Worm (Caenorhabditis elegans) whole organism, L2 larva: ENCODE results near the gene pmk-3.
A peak's percentile ranks its signal among the peaks of the same experiment; 100 is the strongest.

ENCODE experiments used
- C34F6.9 ChIP-seq: fragments of 150-350 bp; optimal IDR thresholded peaks from 2 replicates; lab custom pipeline; 2014; ENCODE audit warnings: missing biosample characterization, missing genetic modification characterization
- F13H6.1 ChIP-seq: sonication (generic microtip); optimal IDR thresholded peaks from 2 replicates; lab custom pipeline; 2016; ENCODE audit warnings: missing genetic modification characterization, missing compliant biosample characterization
- R02D3.7 ChIP-seq: fragments of 150-350 bp; optimal IDR thresholded peaks from 2 replicates; lab custom pipeline; 2014; ENCODE audit warnings: missing biosample characterization, missing genetic modification characterization
- ZK546.5 ChIP-seq: sonication (generic microtip); optimal IDR thresholded peaks from 2 replicates; lab custom pipeline; 2017; ENCODE audit warnings: missing biosample characterization, missing genetic modification characterization
- alr-1 ChIP-seq: fragments of 150-350 bp; optimal IDR thresholded peaks from 2 replicates; lab custom pipeline; 2014; ENCODE audit warnings: missing biosample characterization, missing genetic modification characterization
- ama-1 ChIP-seq: fragments of 150-350 bp; optimal IDR thresholded peaks from 2 replicates; lab custom pipeline; 2018; ENCODE audit warnings: inconsistent platforms
- ceh-16 ChIP-seq: fragments of 150-350 bp; optimal IDR thresholded peaks from 2 replicates; lab custom pipeline; 2014; ENCODE audit warnings: missing biosample characterization, missing genetic modification characterization
- ceh-82 ChIP-seq: fragments of 150-350 bp; optimal IDR thresholded peaks from 2 replicates; lab custom pipeline; 2014; ENCODE audit warnings: missing biosample characterization, missing genetic modification characterization
- crh-2 ChIP-seq: sonication (generic microtip); optimal IDR thresholded peaks from 2 replicates; lab custom pipeline; 2017; ENCODE audit warnings: missing biosample characterization, missing genetic modification characterization
- elt-3 ChIP-seq: sonication (generic microtip); optimal IDR thresholded peaks from 2 replicates; lab custom pipeline; 2017; ENCODE audit warnings: missing biosample characterization, missing genetic modification characterization
- fos-1 ChIP-seq: fragments of 150-350 bp; optimal IDR thresholded peaks from 2 replicates; lab custom pipeline; 2014; ENCODE audit warnings: missing biosample characterization, missing genetic modification characterization
- lin-13 ChIP-seq: fragments of 150-350 bp; optimal IDR thresholded peaks from 2 replicates; lab custom pipeline; 2014; ENCODE audit warnings: missing biosample characterization, missing genetic modification reagents, missing genetic modification characterization
- lsy-2 ChIP-seq, 2 experiments: fragments of 150-350 bp in 1 of 2; sonication (generic microtip) in 1 of 2; optimal IDR thresholded peaks; 2 replicates each; lab custom pipeline; 2014 to 2017; ENCODE audit warnings: missing biosample characterization in 2 of 2, missing genetic modification characterization in 2 of 2
- mab-5 ChIP-seq: fragments of 150-350 bp; optimal IDR thresholded peaks from 2 replicates; lab custom pipeline; 2014; ENCODE audit warnings: missing biosample characterization, missing genetic modification characterization
- mbf-1 ChIP-seq: sonication (generic microtip); optimal IDR thresholded peaks from 2 replicates; lab custom pipeline; 2017; ENCODE audit warnings: missing biosample characterization, missing genetic modification characterization
- mdl-1 ChIP-seq, 2 experiments: fragments of 150-350 bp in 1 of 2; sonication (generic microtip) in 1 of 2; optimal IDR thresholded peaks; 2 replicates each; lab custom pipeline; 2017; ENCODE audit warnings: missing biosample characterization in 2 of 2, missing genetic modification characterization in 2 of 2
- nhr-10 ChIP-seq: sonication (generic microtip); optimal IDR thresholded peaks from 2 replicates; lab custom pipeline; 2017; ENCODE audit warnings: missing biosample characterization, missing genetic modification characterization
- nhr-11 ChIP-seq: fragments of 150-350 bp; optimal IDR thresholded peaks from 2 replicates; lab custom pipeline; 2014; ENCODE audit warnings: missing biosample characterization, missing genetic modification characterization
- nhr-129 ChIP-seq: fragments of 150-350 bp; optimal IDR thresholded peaks from 2 replicates; lab custom pipeline; 2014; ENCODE audit warnings: missing biosample characterization, missing genetic modification characterization
- nhr-23 ChIP-seq: fragments of 150-350 bp; optimal IDR thresholded peaks from 2 replicates; lab custom pipeline; 2014; ENCODE audit warnings: missing biosample characterization, missing genetic modification reagents, missing genetic modification characterization
- nhr-237 ChIP-seq: fragments of 150-350 bp; optimal IDR thresholded peaks from 2 replicates; lab custom pipeline; 2014; ENCODE audit warnings: missing biosample characterization, missing genetic modification characterization
- nhr-25 ChIP-seq: fragments of 150-350 bp; sonication (generic microtip); optimal IDR thresholded peaks from 3 replicates; lab custom pipeline; 2014; ENCODE audit warnings: missing biosample characterization, missing genetic modification characterization
- nhr-6 ChIP-seq: fragments of 150-350 bp; optimal IDR thresholded peaks from 2 replicates; lab custom pipeline; 2014; ENCODE audit warnings: missing biosample characterization, missing genetic modification characterization
- nhr-77 ChIP-seq: fragments of 150-350 bp; optimal IDR thresholded peaks from 2 replicates; lab custom pipeline; 2014; ENCODE audit warnings: missing biosample characterization, missing genetic modification characterization
- peb-1 ChIP-seq: fragments of 150-350 bp; optimal IDR thresholded peaks from 2 replicates; lab custom pipeline; 2014; ENCODE audit warnings: missing biosample characterization, missing genetic modification characterization
- sem-4 ChIP-seq: fragments of 150-350 bp; optimal IDR thresholded peaks from 2 replicates; lab custom pipeline; 2014; ENCODE audit warnings: missing biosample characterization, missing genetic modification reagents, missing genetic modification characterization
- skn-1 ChIP-seq: sonication (generic microtip); optimal IDR thresholded peaks from 2 replicates; lab custom pipeline; 2017; ENCODE audit warnings: missing biosample characterization, missing genetic modification characterization
- sma-9 ChIP-seq, 2 experiments: fragments of 150-350 bp in 1 of 2; sonication (generic microtip) in 1 of 2; optimal IDR thresholded peaks; 2 replicates each; lab custom pipeline; 2014 to 2016; ENCODE audit warnings: missing genetic modification characterization in 2 of 2, mild to moderate bottlenecking in 1 of 2, missing biosample characterization in 1 of 2, missing compliant biosample characterization in 1 of 2, missing genetic modification reagents in 1 of 2, moderate library complexity in 1 of 2
- snpc-4 ChIP-seq: fragments of 150-350 bp; optimal IDR thresholded peaks from 2 replicates; lab custom pipeline; 2014; ENCODE audit warnings: missing biosample characterization, missing genetic modification characterization
- zag-1 ChIP-seq: fragments of 150-350 bp; optimal IDR thresholded peaks from 2 replicates; lab custom pipeline; 2014; ENCODE audit warnings: missing biosample characterization, missing genetic modification characterization
- ztf-11 ChIP-seq: sonication (generic microtip); optimal IDR thresholded peaks from 2 replicates; lab custom pipeline; 2017; ENCODE audit warnings: missing biosample characterization, missing genetic modification characterization

Gene pmk-3

ce11 chrIV:8161774-8162173, 22.8 kb downstream of the pmk-3 start:
- TF ChIP-seq fos-1 (tag; lab: Kevin White, UChicago) (peak; percentile 52), F13H6.1 (tag; lab: Kevin White, UChicago) (no peak)

DNA sequence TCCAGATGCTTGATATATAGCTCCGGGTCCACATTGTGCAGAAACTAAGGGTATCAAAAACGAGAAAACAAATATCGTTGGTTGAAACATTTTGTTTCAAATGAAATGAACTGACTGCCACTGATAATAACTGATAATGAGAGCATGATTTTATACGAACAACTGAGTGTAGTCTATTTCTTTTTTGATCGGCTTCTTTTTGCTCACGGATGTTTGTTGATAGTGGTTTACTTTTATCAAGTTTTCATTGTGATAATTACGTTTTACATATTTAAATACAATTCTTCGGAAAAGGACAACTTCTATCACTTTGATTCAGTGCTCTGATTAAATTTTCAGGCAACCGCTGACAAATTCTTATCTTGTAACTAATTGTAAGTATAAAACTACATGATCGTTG, 24.7 kb downstream of the pmk-3 start, which contains the start of gene clec-51:
clec-51 (minus strand) TSS at position 114 of the 400 bp plus-strand sequence.
- TF ChIP-seq mbf-1 (tag; lab: Kevin White, UChicago) (no peak), elt-3 (tag; lab: Kevin White, UChicago) (no peak), fos-1 (tag; lab: Kevin White, UChicago) (peak; percentile 63), lin-13 (no peak), sma-9 (GFP tag; optimal IDR thresholded peaks at IDR 0.05; lab: Kevin White, UChicago) (peak; percentile 26), sma-9 (tag; optimal IDR thresholded peaks at IDR 0.05; lab: Kevin White, UChicago) (no peak), skn-1 (tag; lab: Kevin White, UChicago) (peak; percentile 2)

DNA sequence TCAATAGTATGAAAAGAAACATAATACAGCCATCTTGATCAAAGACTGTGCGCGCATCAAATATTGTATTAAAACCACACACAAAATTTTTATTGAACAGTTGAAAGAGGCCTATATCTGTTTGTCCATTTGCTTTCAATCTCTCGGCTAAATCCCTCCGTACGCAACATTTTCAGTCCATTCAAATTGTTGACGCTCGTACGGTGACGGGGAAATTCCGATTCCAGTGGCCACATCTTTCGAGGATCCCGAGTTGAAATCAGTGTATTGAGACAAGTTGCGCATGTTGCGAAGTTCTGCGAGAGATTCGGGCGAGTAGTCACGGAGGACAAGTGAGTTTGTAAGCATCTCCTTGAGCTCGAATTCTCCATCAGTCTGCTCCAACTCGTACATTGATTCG, 25.5 kb downstream of the pmk-3 start:
- no peak for TF ChIP-seq nhr-6 (tag; lab: Kevin White, UChicago)
- no peak for TF ChIP-seq R02D3.7 (tag; lab: Kevin White, UChicago)
- no peak for TF ChIP-seq nhr-25 (tag; lab: Kevin White, UChicago)
- TF ChIP-seq ceh-16, result no peak
- no peak for TF ChIP-seq mdl-1 (tag; optimal IDR thresholded peaks at IDR 0.05; lab: Kevin White, UChicago)
- TF ChIP-seq fos-1 (tag; lab: Kevin White, UChicago), result no peak
- no peak for TF ChIP-seq sma-9 (GFP tag; optimal IDR thresholded peaks at IDR 0.05; lab: Kevin White, UChicago)
- no peak for TF ChIP-seq sma-9 (tag; optimal IDR thresholded peaks at IDR 0.05; lab: Kevin White, UChicago)
- TF ChIP-seq nhr-23, result no peak
- TF ChIP-seq ceh-82 (tag; lab: Kevin White, UChicago), result no peak
- no peak for TF ChIP-seq nhr-77 (tag; lab: Kevin White, UChicago)

DNA sequence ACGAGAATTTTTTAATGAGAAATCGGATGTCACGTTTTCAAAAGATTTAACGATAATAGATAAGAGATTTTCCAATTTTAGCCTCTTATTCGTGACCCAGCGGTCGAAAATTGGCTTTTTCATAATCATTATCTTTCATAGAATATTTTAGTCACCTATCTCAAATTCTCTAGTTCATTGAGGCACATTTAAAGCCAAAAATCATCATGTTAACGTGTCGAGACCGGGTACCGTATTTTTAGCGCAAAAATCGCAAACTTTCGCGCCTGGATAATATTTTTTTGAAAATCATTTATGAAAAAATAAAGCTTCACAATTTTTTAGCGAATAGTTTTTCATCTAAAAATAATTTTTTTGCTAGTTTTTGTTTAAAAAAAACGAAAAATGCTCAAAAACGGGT, 26.9 kb downstream of the pmk-3 start, which contains the start of gene B0218.7:
B0218.7 (minus strand) TSS at position 101 of the 400 bp plus-strand sequence.
- TF ChIP-seq sma-9 (GFP tag; optimal IDR thresholded peaks at IDR 0.05; lab: Kevin White, UChicago), result no peak
- TF ChIP-seq sma-9 (tag; optimal IDR thresholded peaks at IDR 0.05; lab: Kevin White, UChicago), result no peak
- no peak for TF ChIP-seq ZK546.5 (tag; lab: Kevin White, UChicago)
- TF ChIP-seq lsy-2 (tag; optimal IDR thresholded peaks at IDR 0.05; lab: Kevin White, UChicago), result no peak
- no peak for TF ChIP-seq ztf-11 (tag; lab: Kevin White, UChicago)
- no peak for TF ChIP-seq C34F6.9 (tag; lab: Kevin White, UChicago)
- no peak for TF ChIP-seq lin-13
- TF ChIP-seq zag-1 (tag; lab: Kevin White, UChicago), result no peak
- no peak for TF ChIP-seq alr-1 (tag; lab: Kevin White, UChicago)
- no peak for TF ChIP-seq peb-1
- TF ChIP-seq mab-5 (tag; lab: Kevin White, UChicago), result no peak
- TF ChIP-seq ama-1 (lab: Kevin White, UChicago), result no peak
- no peak for TF ChIP-seq nhr-23
- no peak for TF ChIP-seq nhr-129
- TF ChIP-seq nhr-11 (tag; lab: Kevin White, UChicago), result no peak
- no peak for TF ChIP-seq snpc-4 (tag; lab: Kevin White, UChicago)
- TF ChIP-seq ceh-16, result no peak

DNA sequence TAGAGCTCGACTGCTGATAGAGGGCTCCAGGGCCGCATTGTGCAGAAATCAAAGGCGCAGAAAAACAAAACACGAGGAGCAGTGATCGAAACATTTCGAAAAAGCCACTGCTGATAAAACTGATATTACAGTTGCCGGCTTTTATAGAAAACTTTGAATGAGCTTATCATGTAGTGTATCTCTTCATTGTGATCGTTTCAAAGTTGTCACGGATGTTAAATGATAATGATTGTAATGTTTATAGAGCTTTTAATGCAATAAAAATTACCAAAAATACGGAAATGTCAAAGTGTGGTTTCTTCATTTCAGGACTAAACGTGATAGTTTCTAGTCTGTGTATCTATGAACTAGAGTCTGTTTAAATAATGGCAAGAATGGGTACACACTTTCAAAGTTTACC, 29.6 kb downstream of the pmk-3 start, which contains the start of gene clec-52:
clec-52 (minus strand) TSS at position 101 of the 400 bp plus-strand sequence.
- TF ChIP-seq mab-5 (tag; lab: Kevin White, UChicago) (no peak), R02D3.7 (tag; lab: Kevin White, UChicago) (no peak), lsy-2 (tag; optimal IDR thresholded peaks at IDR 0.05; lab: Kevin White, UChicago) (no peak), sem-4 (tag; lab: Kevin White, UChicago) (no peak)

DNA sequence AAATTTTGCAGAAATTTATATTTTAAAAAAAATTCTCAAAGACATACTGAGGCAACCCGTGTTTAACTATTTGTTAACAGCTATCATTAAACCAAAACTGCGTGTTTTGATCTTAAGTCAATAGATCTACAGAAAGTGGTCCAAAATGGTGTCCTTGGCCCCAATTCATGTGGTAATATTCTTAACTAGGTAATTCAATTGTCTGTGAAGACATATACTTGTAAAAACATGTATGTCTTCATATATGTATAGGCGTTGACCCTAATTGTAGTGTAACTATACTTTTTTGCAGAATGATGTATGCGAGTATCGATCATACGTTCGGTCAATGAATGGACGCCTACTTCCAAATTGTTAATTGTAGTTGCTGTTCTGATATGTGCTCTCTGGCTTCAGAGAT, 30.7 kb downstream of the pmk-3 start, which contains the start of gene C07G1.15:
C07G1.15 (plus strand) TSS at position 301 of the 400 bp plus-strand sequence.
- TF ChIP-seq nhr-129, result no peak
- TF ChIP-seq nhr-6 (tag; lab: Kevin White, UChicago), result no peak
- no peak for TF ChIP-seq snpc-4 (tag; lab: Kevin White, UChicago)
- TF ChIP-seq nhr-10, result no peak
- no peak for TF ChIP-seq mab-5 (tag; lab: Kevin White, UChicago)
- TF ChIP-seq nhr-237, result no peak
- no peak for TF ChIP-seq fos-1 (tag; lab: Kevin White, UChicago)
- TF ChIP-seq R02D3.7 (tag; lab: Kevin White, UChicago), result no peak
- TF ChIP-seq crh-2 (tag; lab: Kevin White, UChicago), result no peak
- TF ChIP-seq, all 48 proteins: peak for 0
